Fruit fly (Drosophila melanogaster): ENCODE results near the gene pn.

DNA sequence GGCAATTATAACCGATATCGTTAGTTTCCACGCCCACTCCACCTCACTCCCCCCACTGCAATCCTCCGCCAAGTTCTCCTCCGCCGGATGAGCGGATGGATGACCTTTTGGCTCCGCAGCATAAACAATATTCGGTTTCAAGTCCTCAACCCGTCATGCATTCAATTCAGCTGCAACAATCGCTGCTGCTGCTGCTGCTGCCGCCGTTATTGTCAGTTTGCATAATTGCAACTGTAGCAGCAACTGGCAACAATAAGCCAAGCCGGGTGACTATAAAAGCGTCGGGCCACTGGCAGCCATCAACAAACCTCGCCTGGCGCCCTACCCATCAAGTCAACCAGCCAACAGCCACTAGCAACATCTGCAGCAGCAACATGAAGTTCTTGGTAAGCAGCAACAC, 5.5 kb downstream of the pn start, which contains the start of gene CG17777:
- TF ChIP-seq mld (GFP tag; IDR thresholded peaks at IDR 0.05; ENCODE audit: partially characterized antibody): no peak
- TF ChIP-seq chinmo (GFP tag; IDR thresholded peaks at IDR 0.05; ENCODE audit: partially characterized antibody): no peak
- TF ChIP-seq en (GFP tag; optimal IDR thresholded peaks at IDR 0.05): no peak
- TF ChIP-seq Dll (GFP tag; IDR thresholded peaks at IDR 0.05; ENCODE audit: partially characterized antibody): no peak
- TF ChIP-seq fd64A (GFP tag; optimal IDR thresholded peaks at IDR 0.05): no peak
- TF ChIP-seq Gsc (GFP tag; IDR thresholded peaks at IDR 0.05): no peak
- TF ChIP-seq Hmx (GFP tag; optimal IDR thresholded peaks at IDR 0.05): no peak
- no peak for TF ChIP-seq NFAT (GFP tag; IDR thresholded peaks at IDR 0.05)
- no peak for TF ChIP-seq odd (GFP tag; optimal IDR thresholded peaks at IDR 0.05)
- TF ChIP-seq HmgZ (tag; optimal IDR thresholded peaks at IDR 0.05): no peak
